Worm (Caenorhabditis elegans): ENCODE data around the gene srg-8.

DNA sequence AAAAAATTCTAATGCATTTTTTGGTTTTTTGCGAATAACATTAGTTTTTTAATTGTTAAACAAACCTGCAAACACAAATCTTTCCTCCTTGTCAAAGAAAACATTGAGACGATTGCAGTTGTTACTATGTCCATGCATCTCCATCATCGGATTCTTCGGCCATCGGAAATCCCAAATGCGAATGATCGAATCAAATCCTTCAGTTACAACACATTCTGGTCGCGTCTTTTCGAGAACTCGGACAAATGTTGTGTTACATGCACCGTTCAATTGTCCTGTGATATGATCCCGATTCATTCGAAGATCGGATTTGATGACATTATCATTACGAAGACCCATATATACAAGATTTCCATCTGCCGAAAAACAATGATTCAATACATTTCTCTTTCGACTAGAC lies 45.7 kb upstream of the srg-8 start:
- TF ChIP-seq zip-4 (GFP tag; optimal IDR thresholded peaks at IDR 0.05): no peak
- no peak for TF ChIP-seq nhr-71 (tag; optimal IDR thresholded peaks at IDR 0.05)
- TF ChIP-seq ama-1 (optimal IDR thresholded peaks at IDR 0.05): no peak
- TF ChIP-seq egl-27 (tag; optimal IDR thresholded peaks at IDR 0.05): no peak
- TF ChIP-seq fkh-10 (GFP tag; optimal IDR thresholded peaks at IDR 0.05): no peak
- no peak for TF ChIP-seq ztf-11 (tag; optimal IDR thresholded peaks at IDR 0.05)
- no peak for TF ChIP-seq unc-86 (tag; optimal IDR thresholded peaks at IDR 0.05)
- no peak for TF ChIP-seq nhr-76 (tag; optimal IDR thresholded peaks at IDR 0.05)
- no peak for TF ChIP-seq snpc-4 (tag; optimal IDR thresholded peaks at IDR 0.05)

All from whole organism, L1 larva.